Fruit fly (Drosophila melanogaster) whole organism, prepupa: ENCODE results near the gene rumi.
A peak's percentile ranks its signal among the peaks of the same experiment; 100 is the strongest.

ENCODE experiments used
- Blimp-1 ChIP-seq: fragments of 200-800 bp; sonication (Bioruptor generic); optimal IDR thresholded peaks from 3 replicates; lab custom pipeline; 2017; ENCODE audit warnings: missing biosample characterization, missing genetic modification characterization, mild to moderate bottlenecking, moderate library complexity, missing genetic modification reagents
- CG10631 ChIP-seq: fragments of 200-800 bp; sonication (Bioruptor generic); optimal IDR thresholded peaks from 2 replicates; lab custom pipeline; 2016; ENCODE audit warnings: missing biosample characterization, missing genetic modification characterization
- CG10669 ChIP-seq: fragments of 200-800 bp; sonication (Bioruptor generic); optimal IDR thresholded peaks from 3 replicates; lab custom pipeline; 2018; ENCODE audit warnings: missing biosample characterization, mild to moderate bottlenecking, missing genetic modification characterization, moderate library complexity
- CG11294 ChIP-seq: fragments of 200-800 bp; sonication (Bioruptor generic); IDR thresholded peaks from 2 replicates; pipeline ENCODE4 v1.3.6; 2022; ENCODE audit warnings: missing biosample characterization, missing genetic modification characterization
- CG1621 ChIP-seq: fragments of 200-800 bp; sonication (Bioruptor generic); optimal IDR thresholded peaks from 3 replicates; lab custom pipeline; 2018; ENCODE audit warnings: missing biosample characterization, mild to moderate bottlenecking, missing genetic modification characterization
- CG3919 ChIP-seq: fragments of 200-800 bp; sonication (Bioruptor generic); optimal IDR thresholded peaks from 3 replicates; lab custom pipeline; 2016; ENCODE audit warnings: missing biosample characterization, missing genetic modification characterization
- CG6163 ChIP-seq: fragments of 200-800 bp; sonication (Bioruptor generic); IDR thresholded peaks from 3 replicates; pipeline ENCODE4 v1.3.6; 2022; ENCODE audit warnings: missing biosample characterization, missing genetic modification characterization
- CG6276 ChIP-seq: fragments of 200-800 bp; sonication (Bioruptor generic); optimal IDR thresholded peaks from 2 replicates; lab custom pipeline; 2017; ENCODE audit warnings: missing biosample characterization, mild to moderate bottlenecking, missing genetic modification characterization
- CG6854 ChIP-seq: fragments of 200-800 bp; sonication (Bioruptor generic); optimal IDR thresholded peaks from 2 replicates; lab custom pipeline; 2017; ENCODE audit warnings: missing biosample characterization, mild to moderate bottlenecking, missing genetic modification characterization
- CG7368 ChIP-seq: fragments of 200-800 bp; sonication (Bioruptor generic); optimal IDR thresholded peaks from 3 replicates; lab custom pipeline; 2016; ENCODE audit warnings: missing biosample characterization, missing genetic modification characterization
- CG8119 ChIP-seq: fragments of 200-800 bp; sonication (Bioruptor generic); IDR thresholded peaks from 3 replicates; pipeline ENCODE4 v1.3.6; 2022; ENCODE audit warnings: missing biosample characterization, missing genetic modification characterization
- CG8319 ChIP-seq: fragments of 200-800 bp; sonication (Bioruptor generic); optimal IDR thresholded peaks from 3 replicates; lab custom pipeline; 2016; ENCODE audit warnings: missing biosample characterization, missing genetic modification characterization
- CG8632 ChIP-seq: fragments of 200-800 bp; sonication (Bioruptor generic); optimal IDR thresholded peaks from 3 replicates; lab custom pipeline; 2016; ENCODE audit warnings: missing biosample characterization, missing genetic modification characterization
- CG9139 ChIP-seq: fragments of 200-800 bp; sonication (Bioruptor generic); optimal IDR thresholded peaks from 3 replicates; lab custom pipeline; 2017; ENCODE audit warnings: missing biosample characterization, mild to moderate bottlenecking, missing genetic modification characterization
- Eip75B ChIP-seq: fragments of 200-800 bp; sonication (Bioruptor generic); optimal IDR thresholded peaks from 3 replicates; lab custom pipeline; 2016; ENCODE audit warnings: missing biosample characterization, missing genetic modification characterization
- Eip78C ChIP-seq: fragments of 200-800 bp; sonication (Bioruptor generic); peaks from one replicate; lab custom pipeline; 2016; ENCODE audit warnings: missing biosample characterization, missing genetic modification characterization
- Eip93F ChIP-seq: fragments of 200-800 bp; sonication (Bioruptor generic); optimal IDR thresholded peaks from 2 replicates; lab custom pipeline; 2016; ENCODE audit warnings: missing biosample characterization, mild to moderate bottlenecking, missing genetic modification characterization
- Ets21C ChIP-seq: fragments of 200-800 bp; sonication (Bioruptor generic); optimal IDR thresholded peaks from 3 replicates; lab custom pipeline; 2016; ENCODE audit warnings: missing biosample characterization, missing genetic modification characterization
- Ets96B ChIP-seq: fragments of 200-800 bp; optimal IDR thresholded peaks from 2 replicates; lab custom pipeline; 2019; ENCODE audit warnings: missing biosample characterization, mild to moderate bottlenecking, missing genetic modification characterization, moderate library complexity
- Gug ChIP-seq: fragments of 200-800 bp; sonication (Bioruptor generic); IDR thresholded peaks from 2 replicates; pipeline ENCODE4 v1.3.6; 2022; ENCODE audit warnings: missing biosample characterization, missing genetic modification characterization
- Hr38 ChIP-seq: sonication (Bioruptor generic); optimal IDR thresholded peaks from 2 replicates; lab custom pipeline; 2016; ENCODE audit warnings: missing biosample characterization, missing genetic modification characterization
- Hr39 ChIP-seq: fragments of 200-800 bp; sonication (Bioruptor generic); optimal IDR thresholded peaks from 2 replicates; lab custom pipeline; 2016; ENCODE audit warnings: missing biosample characterization, missing genetic modification characterization
- Hr4 ChIP-seq: fragments of 200-800 bp; sonication (Bioruptor generic); optimal IDR thresholded peaks from 3 replicates; lab custom pipeline; 2016; ENCODE audit warnings: missing biosample characterization, missing genetic modification characterization
- Lpt ChIP-seq: fragments of 200-800 bp; sonication (Bioruptor generic); optimal IDR thresholded peaks from 3 replicates; lab custom pipeline; 2016; ENCODE audit warnings: missing biosample characterization, missing genetic modification characterization
- OdsH ChIP-seq: fragments of 200-800 bp; sonication (Bioruptor generic); optimal IDR thresholded peaks from 3 replicates; lab custom pipeline; 2016; ENCODE audit warnings: missing biosample characterization, missing genetic modification characterization
- Smox ChIP-seq: fragments of 200-800 bp; sonication (Bioruptor generic); optimal IDR thresholded peaks from 3 replicates; lab custom pipeline; 2016; ENCODE audit warnings: missing biosample characterization, missing genetic modification characterization
- Sox14 ChIP-seq: fragments of 200-800 bp; sonication (Bioruptor generic); optimal IDR thresholded peaks from 3 replicates; lab custom pipeline; 2016; ENCODE audit warnings: missing biosample characterization, missing genetic modification characterization
- Sox15 ChIP-seq: fragments of 200-800 bp; sonication (Bioruptor generic); optimal IDR thresholded peaks from 3 replicates; lab custom pipeline; 2016; ENCODE audit warnings: missing biosample characterization, missing genetic modification characterization
- achi ChIP-seq: fragments of 200-800 bp; sonication (Bioruptor generic); optimal IDR thresholded peaks from 3 replicates; lab custom pipeline; 2016; ENCODE audit warnings: missing biosample characterization, missing genetic modification characterization
- acj6 ChIP-seq: fragments of 200-800 bp; sonication (Bioruptor generic); optimal IDR thresholded peaks from 3 replicates; lab custom pipeline; 2016; ENCODE audit warnings: missing biosample characterization, missing genetic modification characterization
- cyc ChIP-seq: fragments of 200-800 bp; sonication (Bioruptor generic); optimal IDR thresholded peaks from 3 replicates; lab custom pipeline; 2016; ENCODE audit warnings: missing biosample characterization, missing genetic modification characterization
- dsx ChIP-seq: fragments of 200-800 bp; optimal IDR thresholded peaks from 3 replicates; lab custom pipeline; 2019; ENCODE audit warnings: missing biosample characterization, mild to moderate bottlenecking, missing genetic modification characterization, moderate library complexity; ENCODE audit not compliant: poor library complexity, severe bottlenecking
- eg ChIP-seq: fragments of 200-800 bp; sonication (Bioruptor generic); IDR thresholded peaks from 3 replicates; pipeline ENCODE4 v1.3.6; 2022; ENCODE audit warnings: missing biosample characterization, missing genetic modification characterization
- fd59A ChIP-seq: fragments of 200-800 bp; sonication (Bioruptor generic); optimal IDR thresholded peaks from 2 replicates; lab custom pipeline; 2017; ENCODE audit warnings: missing biosample characterization, mild to moderate bottlenecking, missing genetic modification characterization, missing genetic modification reagents
- fkh ChIP-seq: fragments of 200-800 bp; sonication (Bioruptor generic); optimal IDR thresholded peaks from 3 replicates; lab custom pipeline; 2017; ENCODE audit warnings: missing biosample characterization, mild to moderate bottlenecking, missing genetic modification characterization, moderate library complexity
- lz ChIP-seq: fragments of 200-800 bp; sonication (Bioruptor generic); optimal IDR thresholded peaks from 3 replicates; lab custom pipeline; 2016; ENCODE audit warnings: missing biosample characterization, missing genetic modification characterization
- net ChIP-seq: fragments of 200-800 bp; sonication (Bioruptor generic); optimal IDR thresholded peaks from 3 replicates; lab custom pipeline; 2016; ENCODE audit warnings: missing biosample characterization, missing genetic modification characterization
- salr ChIP-seq, 2 experiments: fragments of 200-800 bp; sonication (Bioruptor generic); optimal IDR thresholded peaks; 3 replicates each; lab custom pipeline; 2016 to 2018; ENCODE audit warnings: missing biosample characterization in 2 of 2, missing genetic modification characterization in 2 of 2, mild to moderate bottlenecking in 1 of 2
- spab ChIP-seq: fragments of 200-800 bp; sonication (Bioruptor generic); optimal IDR thresholded peaks from 2 replicates; lab custom pipeline; 2017; ENCODE audit warnings: missing biosample characterization, mild to moderate bottlenecking, missing genetic modification characterization, missing genetic modification reagents
- ss ChIP-seq, 2 experiments: fragments of 200-800 bp; sonication (Bioruptor generic); optimal IDR thresholded peaks; 2 replicates in 1 of 2; 3 replicates in 1 of 2; lab custom pipeline; 2017 to 2018; ENCODE audit warnings: mild to moderate bottlenecking in 2 of 2, missing biosample characterization in 2 of 2, missing genetic modification characterization in 2 of 2, moderate library complexity in 1 of 2
- svp ChIP-seq: fragments of 200-800 bp; sonication (Bioruptor generic); peaks from one replicate; lab custom pipeline; 2016; ENCODE audit warnings: missing biosample characterization, missing genetic modification characterization
- topi ChIP-seq: fragments of 200-800 bp; sonication (Bioruptor generic); optimal IDR thresholded peaks from 3 replicates; lab custom pipeline; 2016; ENCODE audit warnings: missing biosample characterization, missing genetic modification characterization

rumi gene

DNA sequence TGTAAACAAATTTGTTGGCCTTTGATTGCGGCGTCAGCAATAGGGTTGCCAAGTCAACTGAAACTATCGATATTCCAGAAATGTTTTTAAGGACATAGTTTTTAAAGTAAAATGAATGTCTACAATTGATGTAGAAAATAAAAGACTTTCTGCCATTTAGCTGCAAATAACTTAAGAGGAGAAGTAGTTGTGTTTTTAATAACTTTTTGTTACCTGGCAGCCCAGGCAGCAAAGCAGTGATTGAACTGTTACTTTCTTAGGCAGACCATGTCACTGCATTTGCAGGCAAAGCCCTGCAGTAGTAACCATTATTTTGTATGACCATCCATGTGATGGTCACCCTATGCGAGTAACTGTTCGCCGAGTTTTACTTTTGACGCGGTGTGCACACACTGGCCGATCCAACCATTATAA is at the start of gene rumi, which contains the start of the genes CG7029 and Usp12-46 (continued):
- TF ChIP-seq CG10631 (no peak), Smox (GFP tag; lab: Kevin White, UChicago) (no peak), CG6163 (peak; percentile 91), Hr38 (GFP tag; lab: Kevin White, UChicago) (peak; percentile 11), CG10669 (GFP tag; lab: Kevin White, UChicago) (no peak), Sox15 (GFP tag; lab: Kevin White, UChicago) (peak; percentile 87), Eip78C (peak; percentile 92), OdsH (GFP tag; lab: Kevin White, UChicago) (no peak)

DNA sequence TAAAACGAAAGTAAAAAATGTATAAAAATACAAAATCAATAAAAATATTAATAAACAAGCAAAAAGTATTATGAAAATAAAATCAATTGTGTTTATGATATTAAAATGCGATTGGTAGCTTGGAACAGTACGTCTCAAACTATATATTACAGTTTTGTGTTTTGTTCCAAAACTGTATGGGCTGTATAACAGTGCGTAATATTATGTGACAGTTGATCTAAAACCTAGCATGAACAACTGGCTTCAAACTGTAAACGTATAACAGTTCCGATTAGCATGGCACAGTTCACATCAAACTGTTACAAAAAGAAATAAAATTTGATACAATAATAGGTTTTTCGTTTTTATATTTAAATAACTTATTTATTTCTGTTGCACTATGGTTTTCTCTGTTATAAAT is 43.6 kb upstream of the rumi start:
- peak; percentile 27 for TF ChIP-seq svp
- TF ChIP-seq net, result no peak

DNA sequence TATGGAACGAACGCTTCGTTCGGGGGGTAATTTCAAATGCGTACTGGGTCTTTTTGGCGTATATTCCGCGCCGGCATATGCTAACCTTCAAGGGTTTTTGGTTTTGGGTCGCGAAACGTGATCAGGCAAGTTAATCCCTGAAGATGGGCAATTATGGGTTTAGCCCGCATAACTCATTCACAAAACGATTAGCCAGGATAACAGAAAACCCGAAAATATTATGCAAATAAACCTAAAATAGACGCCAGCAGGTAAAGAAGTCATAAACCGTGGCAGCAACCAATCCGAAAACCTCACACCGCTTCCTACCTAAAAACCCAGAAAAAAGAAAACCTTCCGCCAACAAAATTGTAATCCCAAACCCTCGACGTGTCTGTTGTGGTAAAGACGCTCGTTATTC is 38.7 kb upstream of the rumi start:
- TF ChIP-seq CG3919 (no peak), CG6854 (no peak), topi (GFP tag; lab: Kevin White, UChicago) (no peak)
- TF ChIP-seq, all 60 proteins: peak for 0

DNA sequence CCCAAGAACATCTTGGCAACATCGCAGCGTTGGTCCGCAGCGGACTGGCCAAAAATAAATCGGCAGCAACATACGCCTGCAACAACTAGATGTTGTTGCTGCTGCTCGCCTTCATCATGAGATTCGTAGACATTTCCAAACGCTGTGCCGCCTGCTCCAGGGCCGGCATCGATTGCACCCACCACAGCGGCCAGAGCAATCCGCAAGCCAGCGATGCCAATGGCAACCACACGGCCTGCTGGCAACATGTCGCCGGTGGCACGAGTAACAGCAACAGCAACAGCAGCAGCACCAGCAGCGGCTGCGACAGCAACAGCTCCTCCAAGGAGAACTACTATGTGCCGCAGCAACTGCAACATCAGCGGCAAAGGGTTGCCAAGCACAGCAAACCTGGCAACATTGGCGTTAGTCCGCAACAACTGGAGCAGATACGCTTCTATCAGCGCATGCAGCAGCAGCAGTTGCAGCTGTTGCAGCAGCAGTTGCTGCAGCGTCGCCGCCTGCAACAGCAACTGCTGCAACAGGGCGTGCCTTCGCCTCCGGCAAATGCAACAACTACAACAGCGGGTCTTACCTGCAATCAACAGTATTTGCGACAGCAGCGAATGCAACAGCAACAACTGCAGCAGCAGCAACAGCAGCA is 34.4 kb upstream of the rumi start:
- TF ChIP-seq Ets21C (GFP tag; lab: Kevin White, UChicago), result no peak
- no peak for TF ChIP-seq CG7368 (GFP tag; lab: Kevin White, UChicago)
- TF ChIP-seq CG3919, result peak; percentile 79
- TF ChIP-seq net, result no peak

DNA sequence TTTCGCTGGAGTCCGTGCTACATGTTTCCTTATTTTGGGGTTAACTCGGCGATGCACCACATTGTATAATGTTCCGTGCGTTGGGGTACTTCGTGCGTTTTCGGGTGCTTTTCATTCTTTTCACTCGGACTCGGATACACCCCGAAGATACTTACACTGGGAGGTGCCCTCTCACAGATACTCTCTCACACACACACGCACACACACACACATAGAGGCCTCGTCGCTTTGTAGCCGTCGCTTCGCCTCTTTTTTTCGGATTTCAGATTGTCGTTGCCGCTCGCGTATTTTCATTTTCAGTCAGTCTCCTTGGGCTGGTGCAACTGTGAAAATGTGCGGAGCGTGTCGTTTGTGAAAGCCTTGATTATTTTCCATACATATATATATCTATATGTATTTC is 31.0 kb upstream of the rumi start:
- TF ChIP-seq cyc (GFP tag; lab: Kevin White, UChicago), result no peak
- TF ChIP-seq svp, result peak; percentile 87
- TF ChIP-seq net, result peak; percentile 51
- no peak for TF ChIP-seq Hr39 (GFP tag; lab: Kevin White, UChicago)
- TF ChIP-seq Gug (GFP tag; lab: Robert Waterston, UW), result peak; percentile 45; the same call in 1 of the 2 replicates
- peak; percentile 35 for TF ChIP-seq Sox14 (GFP tag; lab: Kevin White, UChicago)
- TF ChIP-seq CG8632 (GFP tag; lab: Kevin White, UChicago), result no peak
- no peak for TF ChIP-seq Hr38 (GFP tag; lab: Kevin White, UChicago)
- no peak for TF ChIP-seq Sox15 (GFP tag; lab: Kevin White, UChicago)
- TF ChIP-seq CG6854, result peak; percentile 58
- TF ChIP-seq ss (GFP tag; optimal IDR thresholded peaks at IDR 0.05; lab: Kevin White, UChicago), result peak; percentile 17 to 49
- peak; percentile 73 for TF ChIP-seq CG8119 (GFP tag; lab: Robert Waterston, UW)
- TF ChIP-seq Blimp-1 (GFP tag; lab: Kevin White, UChicago), result no peak
- no peak for TF ChIP-seq CG8319 (GFP tag; lab: Kevin White, UChicago)
- peak; percentile 78; the same call in 2 of the 3 replicates for TF ChIP-seq eg
- TF ChIP-seq CG10631, result no peak
- no peak for TF ChIP-seq CG7368 (GFP tag; lab: Kevin White, UChicago)
- TF ChIP-seq spab (GFP tag; lab: Kevin White, UChicago), result no peak
- TF ChIP-seq CG11294 (GFP tag; lab: Robert Waterston, UW), result peak; percentile 59; the same call in 1 of the 2 replicates
- TF ChIP-seq Lpt (GFP tag; lab: Kevin White, UChicago), result peak; percentile 25
- TF ChIP-seq dsx (GFP tag; lab: Kevin White, UChicago), result peak; percentile 71
- TF ChIP-seq Eip93F (GFP tag; lab: Kevin White, UChicago), result peak; percentile 87
- TF ChIP-seq Eip75B (GFP tag; lab: Kevin White, UChicago), result peak; percentile 6
- peak; percentile 49 for TF ChIP-seq CG9139 (GFP tag; lab: Kevin White, UChicago)
- no peak for TF ChIP-seq acj6 (GFP tag; lab: Kevin White, UChicago)
- peak; percentile 54 for TF ChIP-seq CG6276
- TF ChIP-seq CG1621 (tag; lab: Kevin White, UChicago), result no peak
- TF ChIP-seq fkh (GFP tag; lab: Kevin White, UChicago), result no peak
- TF ChIP-seq OdsH (GFP tag; lab: Kevin White, UChicago), result no peak
- TF ChIP-seq Ets21C (GFP tag; lab: Kevin White, UChicago), result no peak
- TF ChIP-seq Ets96B (tag; lab: Kevin White, UChicago), result peak; percentile 7
- no peak for TF ChIP-seq Hr4 (GFP tag; lab: Kevin White, UChicago)
- peak; percentile 32 for TF ChIP-seq achi
- no peak for TF ChIP-seq fd59A (GFP tag; lab: Kevin White, UChicago)
- peak; percentile 42 for TF ChIP-seq CG3919
- TF ChIP-seq lz (GFP tag; lab: Kevin White, UChicago), result no peak
- TF ChIP-seq salr (GFP tag; optimal IDR thresholded peaks at IDR 0.05; lab: Kevin White, UChicago), result no peak
